Worm (Caenorhabditis elegans) whole organism, L2 larva: ENCODE data around the gene F58E2.5.

ENCODE experiments used
- R02D3.7 ChIP-seq: fragments of 150-350 bp; optimal IDR thresholded peaks from 2 replicates; lab custom pipeline; 2014; ENCODE audit warnings: missing biosample characterization, missing genetic modification characterization
- alr-1 ChIP-seq: fragments of 150-350 bp; optimal IDR thresholded peaks from 2 replicates; lab custom pipeline; 2014; ENCODE audit warnings: missing biosample characterization, missing genetic modification characterization
- ama-1 ChIP-seq: fragments of 150-350 bp; optimal IDR thresholded peaks from 2 replicates; lab custom pipeline; 2018; ENCODE audit warnings: inconsistent platforms
- crh-2 ChIP-seq: sonication (generic microtip); optimal IDR thresholded peaks from 2 replicates; lab custom pipeline; 2017; ENCODE audit warnings: missing biosample characterization, missing genetic modification characterization
- fos-1 ChIP-seq: fragments of 150-350 bp; optimal IDR thresholded peaks from 2 replicates; lab custom pipeline; 2014; ENCODE audit warnings: missing biosample characterization, missing genetic modification characterization
- lin-13 ChIP-seq: fragments of 150-350 bp; optimal IDR thresholded peaks from 2 replicates; lab custom pipeline; 2014; ENCODE audit warnings: missing biosample characterization, missing genetic modification reagents, missing genetic modification characterization
- lin-39 ChIP-seq: fragments of 150-350 bp; optimal IDR thresholded peaks from 2 replicates; lab custom pipeline; 2014; ENCODE audit warnings: missing biosample characterization, missing genetic modification reagents, missing genetic modification characterization
- mab-5 ChIP-seq: fragments of 150-350 bp; optimal IDR thresholded peaks from 2 replicates; lab custom pipeline; 2014; ENCODE audit warnings: missing biosample characterization, missing genetic modification characterization
- nhr-12 ChIP-seq: fragments of 150-350 bp; optimal IDR thresholded peaks from 2 replicates; lab custom pipeline; 2014; ENCODE audit warnings: missing biosample characterization, missing genetic modification characterization
- nhr-21 ChIP-seq: fragments of 150-350 bp; optimal IDR thresholded peaks from 2 replicates; lab custom pipeline; 2014; ENCODE audit warnings: missing biosample characterization, missing genetic modification characterization
- nhr-77 ChIP-seq: fragments of 150-350 bp; optimal IDR thresholded peaks from 2 replicates; lab custom pipeline; 2014; ENCODE audit warnings: missing biosample characterization, missing genetic modification characterization
- snpc-4 ChIP-seq: fragments of 150-350 bp; optimal IDR thresholded peaks from 2 replicates; lab custom pipeline; 2014; ENCODE audit warnings: missing biosample characterization, missing genetic modification characterization
- unc-62 ChIP-seq: fragments of 150-350 bp; optimal IDR thresholded peaks from 2 replicates; lab custom pipeline; 2014; ENCODE audit warnings: missing biosample characterization, missing genetic modification reagents, missing genetic modification characterization
- ztf-11 ChIP-seq: sonication (generic microtip); optimal IDR thresholded peaks from 2 replicates; lab custom pipeline; 2017; ENCODE audit warnings: missing biosample characterization, missing genetic modification characterization

DNA sequence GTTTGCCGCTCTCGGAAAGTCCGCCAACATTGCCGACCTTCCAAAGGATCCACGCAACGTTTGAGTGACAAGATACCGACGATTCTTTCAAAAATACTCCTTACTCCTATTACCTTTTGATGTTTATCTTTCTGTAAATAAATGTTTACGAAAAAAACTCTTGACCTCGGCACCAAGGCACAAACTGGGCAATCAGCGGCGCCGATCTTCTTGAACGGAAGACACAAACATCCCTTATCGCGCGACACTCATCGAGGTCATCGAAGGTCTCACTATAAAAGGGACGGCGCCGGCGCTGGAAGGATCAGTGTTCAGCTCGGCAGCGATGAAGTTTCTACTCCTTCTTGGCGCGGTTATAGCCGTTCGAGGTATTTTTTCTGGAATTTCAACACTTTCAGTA lies 5.4 kb upstream of the F58E2.5 start, which contains the start of gene grd-3:
- TF ChIP-seq nhr-12: no peak
- no peak for TF ChIP-seq lin-39
- no peak for TF ChIP-seq lin-13 (GFP tag; lab: Kevin White, UChicago)
- no peak for TF ChIP-seq R02D3.7
- no peak for TF ChIP-seq nhr-77
- no peak for TF ChIP-seq snpc-4
- no peak for TF ChIP-seq alr-1 (tag; lab: Kevin White, UChicago)
- no peak for TF ChIP-seq ztf-11 (tag; lab: Kevin White, UChicago)
- no peak for TF ChIP-seq crh-2 (tag; lab: Kevin White, UChicago)
- no peak for TF ChIP-seq fos-1 (tag; lab: Kevin White, UChicago)
- no peak for TF ChIP-seq mab-5 (tag; lab: Kevin White, UChicago)
- TF ChIP-seq nhr-21 (tag; lab: Kevin White, UChicago): no peak
- TF ChIP-seq unc-62 (GFP tag; lab: Kevin White, UChicago): no peak
- TF ChIP-seq ama-1 (lab: Kevin White, UChicago): no peak
